Fruit fly (Drosophila melanogaster): ENCODE measurements around the gene CG6380.

- no peak for TF ChIP-seq CG6813 (GFP tag; optimal IDR thresholded peaks at IDR 0.05)
- TF ChIP-seq exex (tag; optimal IDR thresholded peaks at IDR 0.05), result no peak
- no peak for TF ChIP-seq fu2 (GFP tag; optimal IDR thresholded peaks at IDR 0.05)
- no peak for TF ChIP-seq CG16815 (GFP tag; optimal IDR thresholded peaks at IDR 0.05)
- no peak for TF ChIP-seq CG17612 (GFP tag; IDR thresholded peaks at IDR 0.05)
- TF ChIP-seq sr (GFP tag; IDR thresholded peaks at IDR 0.05), result no peak
- TF ChIP-seq CG8765 (GFP tag; IDR thresholded peaks at IDR 0.05), result no peak
- no peak for TF ChIP-seq lola (GFP tag; optimal IDR thresholded peaks at IDR 0.05)
- TF ChIP-seq gcm (GFP tag; optimal IDR thresholded peaks at IDR 0.05), result no peak
- TF ChIP-seq amos (GFP tag; IDR thresholded peaks at IDR 0.05; ENCODE audit: partially characterized antibody), result no peak
- no peak for TF ChIP-seq Sox100B (GFP tag; optimal IDR thresholded peaks at IDR 0.05)
- TF ChIP-seq gro (GFP tag; optimal IDR thresholded peaks at IDR 0.05), result no peak
- no peak for TF ChIP-seq nau (GFP tag; optimal IDR thresholded peaks at IDR 0.05)
These were observed 24.6 kb downstream of the CG6380 start for dm6 chr2L:17267358-17267750.

Measured in whole organism, embryonic.